ENCODE assay signal across 1 worm cellular context in the genomic region with DNA sequence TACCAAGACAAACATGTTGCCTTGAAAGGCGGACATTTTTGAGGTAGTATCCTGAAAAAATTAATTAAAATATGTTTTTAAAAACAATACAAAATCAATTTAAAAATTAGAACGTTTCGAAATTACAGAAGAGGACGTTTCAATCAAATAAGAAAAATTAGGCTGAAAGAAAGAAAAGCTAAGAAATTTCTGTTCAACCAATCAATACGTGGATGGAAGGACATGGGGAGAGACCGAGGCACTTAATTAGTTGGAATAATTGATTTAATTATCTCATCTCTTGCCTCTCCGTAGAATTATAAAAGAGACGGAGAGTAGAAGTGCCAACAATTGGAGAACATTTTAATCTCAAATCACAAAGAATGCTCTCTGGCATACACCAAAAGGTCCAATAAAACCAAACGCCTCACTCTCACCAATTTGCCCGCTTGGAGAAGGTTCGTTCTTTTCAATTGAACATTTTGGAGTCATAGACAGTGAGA.
TF ChIP-seq lines count a peak whose summit lies in the region.

A gene (minus strand): TSS at position 51 of the 482 bp plus-strand sequence.

TF ChIP-seq in whole organism, L1 larva, 84 proteins besides CTCF, POLR2A, EP300 and RAD21 (continued from another document):
- TF ChIP-seq ets-5 (GFP tag; IDR thresholded peaks at IDR 0.05; lab: Robert Waterston, UW) (no peak), xbp-1 (tag; optimal IDR thresholded peaks at IDR 0.05; lab: Kevin White, UChicago) (no peak)
